Fruit fly (Drosophila melanogaster) whole organism, embryonic: ENCODE results near the gene CG12728.

Source experiments
- Abd-B ChIP-seq: fragments of 200-800 bp; sonication (Bioruptor generic); optimal IDR thresholded peaks from 2 replicates; lab custom pipeline; 2018; ENCODE audit warnings: missing biosample characterization, mild to moderate bottlenecking, missing genetic modification characterization, moderate library complexity
- BEAF-32 ChIP-seq: fragments of 200-800 bp; sonication (Bioruptor generic); optimal IDR thresholded peaks from 3 replicates; lab custom pipeline; 2017; ENCODE audit warnings: missing biosample characterization, missing genetic modification characterization, mild to moderate bottlenecking, moderate library complexity, missing genetic modification reagents
- BtbVII ChIP-seq: fragments of 200-800 bp; sonication (Bioruptor generic); optimal IDR thresholded peaks from 3 replicates; lab custom pipeline; 2017; ENCODE audit warnings: missing biosample characterization, mild to moderate bottlenecking, missing genetic modification characterization
- CG10565 ChIP-seq: fragments of 200-800 bp; sonication (Bioruptor generic); optimal IDR thresholded peaks from 3 replicates; lab custom pipeline; 2016; ENCODE audit warnings: missing biosample characterization, mild to moderate bottlenecking, missing genetic modification characterization
- CG12071 ChIP-seq: fragments of 200-800 bp; sonication (Bioruptor generic); optimal IDR thresholded peaks from 3 replicates; lab custom pipeline; 2018; ENCODE audit warnings: missing biosample characterization, mild to moderate bottlenecking, missing genetic modification characterization
- CG12744 ChIP-seq: fragments of 200-800 bp; sonication (Bioruptor generic); optimal IDR thresholded peaks from 2 replicates; lab custom pipeline; 2016; ENCODE audit warnings: missing biosample characterization, missing genetic modification characterization
- CG12769 ChIP-seq: fragments of 200-800 bp; sonication (Bioruptor generic); optimal IDR thresholded peaks from 2 replicates; lab custom pipeline; 2019; ENCODE audit warnings: missing biosample characterization, mild to moderate bottlenecking, missing genetic modification characterization, moderate library complexity
- CG13424 ChIP-seq: fragments of 200-800 bp; sonication (Bioruptor generic); optimal IDR thresholded peaks from 2 replicates; lab custom pipeline; 2019; ENCODE audit warnings: missing biosample characterization, mild to moderate bottlenecking, missing genetic modification characterization, moderate library complexity
- CG14014 ChIP-seq: fragments of 200-800 bp; sonication (Bioruptor generic); IDR thresholded peaks from 2 replicates; pipeline ENCODE4 v1.3.6; 2022; ENCODE audit warnings: missing biosample characterization, missing genetic modification characterization
- CG17186 ChIP-seq: fragments of 200-800 bp; sonication (Bioruptor generic); optimal IDR thresholded peaks from 3 replicates; lab custom pipeline; 2017; ENCODE audit warnings: missing biosample characterization, missing genetic modification reagents, missing genetic modification characterization
- CG17612 ChIP-seq: fragments of 200-800 bp; sonication (Bioruptor generic); IDR thresholded peaks from 2 replicates; pipeline ENCODE4 v1.3.6; 2022; ENCODE audit warnings: missing biosample characterization, missing genetic modification characterization
- CG17912 ChIP-seq: fragments of 200-800 bp; sonication (Bioruptor generic); optimal IDR thresholded peaks from 2 replicates; lab custom pipeline; 2018; ENCODE audit warnings: missing biosample characterization, mild to moderate bottlenecking, missing genetic modification characterization
- CG18476 ChIP-seq: fragments of 200-800 bp; sonication (Bioruptor generic); optimal IDR thresholded peaks from 2 replicates; lab custom pipeline; 2016; ENCODE audit warnings: missing biosample characterization, mild to moderate bottlenecking, missing genetic modification characterization
- CG2678 ChIP-seq: fragments of 200-800 bp; sonication (Bioruptor generic); optimal IDR thresholded peaks from 3 replicates; lab custom pipeline; 2019; ENCODE audit warnings: missing biosample characterization, mild to moderate bottlenecking, missing genetic modification characterization, moderate library complexity
- CG3065 ChIP-seq: fragments of 200-800 bp; sonication (Bioruptor generic); optimal IDR thresholded peaks from 2 replicates; lab custom pipeline; 2016; ENCODE audit warnings: missing biosample characterization, missing genetic modification characterization
- CG33213 ChIP-seq: fragments of 200-800 bp; sonication (Bioruptor generic); optimal IDR thresholded peaks from 3 replicates; lab custom pipeline; 2016; ENCODE audit warnings: missing biosample characterization, missing genetic modification characterization
- CG4707 ChIP-seq: fragments of 200-800 bp; sonication (Bioruptor generic); optimal IDR thresholded peaks from 2 replicates; lab custom pipeline; 2018; ENCODE audit warnings: missing biosample characterization, mild to moderate bottlenecking, missing genetic modification characterization, moderate library complexity
- CG6272 ChIP-seq: fragments of 200-800 bp; sonication (Bioruptor generic); IDR thresholded peaks from 2 replicates; pipeline ENCODE4 v1.3.6; 2022; ENCODE audit warnings: missing biosample characterization, missing genetic modification characterization
- CG7271 ChIP-seq: fragments of 200-800 bp; sonication (Bioruptor generic); optimal IDR thresholded peaks from 2 replicates; lab custom pipeline; 2018; ENCODE audit warnings: missing biosample characterization, mild to moderate bottlenecking, missing genetic modification characterization, moderate library complexity
- CG7928 ChIP-seq: fragments of 200-800 bp; sonication (Bioruptor generic); optimal IDR thresholded peaks from 2 replicates; lab custom pipeline; 2017; ENCODE audit warnings: missing biosample characterization, mild to moderate bottlenecking, missing genetic modification characterization
- CG8924 ChIP-seq: fragments of 200-800 bp; optimal IDR thresholded peaks from 3 replicates; lab custom pipeline; 2019; ENCODE audit warnings: missing biosample characterization, mild to moderate bottlenecking, missing genetic modification characterization, moderate library complexity
- CG9609 ChIP-seq: fragments of 200-800 bp; sonication (Bioruptor generic); optimal IDR thresholded peaks from 3 replicates; lab custom pipeline; 2016; ENCODE audit warnings: missing biosample characterization, missing genetic modification characterization
- CG9797 ChIP-seq: fragments of 200-800 bp; sonication (Bioruptor generic); optimal IDR thresholded peaks from 3 replicates; lab custom pipeline; 2018; ENCODE audit warnings: missing biosample characterization, mild to moderate bottlenecking, missing genetic modification characterization
- CTCF ChIP-seq: fragments of 200-800 bp; sonication (Bioruptor generic); optimal IDR thresholded peaks from 2 replicates; lab custom pipeline; 2017; ENCODE audit warnings: missing biosample characterization, mild to moderate bottlenecking, missing genetic modification characterization, moderate library complexity
- CoRest ChIP-seq: fragments of 200-800 bp; sonication (Bioruptor generic); optimal IDR thresholded peaks from 3 replicates; lab custom pipeline; 2018; ENCODE audit warnings: missing biosample characterization, mild to moderate bottlenecking, missing genetic modification characterization, moderate library complexity
- D19B ChIP-seq: fragments of 200-800 bp; sonication (Bioruptor generic); optimal IDR thresholded peaks from 2 replicates; lab custom pipeline; 2017; ENCODE audit warnings: missing biosample characterization, mild to moderate bottlenecking, missing genetic modification characterization
- Doc3 ChIP-seq: fragments of 200-800 bp; sonication (Bioruptor generic); IDR thresholded peaks from 3 replicates; pipeline ENCODE4 v1.3.6; 2022; ENCODE audit warnings: missing biosample characterization, missing genetic modification characterization; ENCODE audit not compliant: partially characterized antibody
- Fer3 ChIP-seq: fragments of 200-800 bp; sonication (Bioruptor generic); optimal IDR thresholded peaks from 2 replicates; lab custom pipeline; 2018; ENCODE audit warnings: missing biosample characterization, mild to moderate bottlenecking, missing genetic modification characterization, moderate library complexity
- Hmx ChIP-seq: fragments of 200-800 bp; sonication (Bioruptor generic); optimal IDR thresholded peaks from 2 replicates; lab custom pipeline; 2016; ENCODE audit warnings: missing biosample characterization, missing genetic modification characterization
- Jarid2 ChIP-seq: fragments of 200-800 bp; sonication (Bioruptor generic); optimal IDR thresholded peaks from 3 replicates; lab custom pipeline; 2017; ENCODE audit warnings: mild to moderate bottlenecking, missing biosample characterization, missing genetic modification reagents, missing genetic modification characterization
- Med ChIP-seq: fragments of 200-800 bp; sonication (Bioruptor generic); peaks from one replicate; lab custom pipeline; 2016; ENCODE audit warnings: missing biosample characterization, missing genetic modification characterization, mild to moderate bottlenecking, inconsistent platforms, moderate library complexity
- Xbp1 ChIP-seq: fragments of 200-800 bp; sonication (Bioruptor generic); optimal IDR thresholded peaks from 3 replicates; lab custom pipeline; 2016; ENCODE audit warnings: missing biosample characterization, mild to moderate bottlenecking, missing genetic modification characterization
- caup ChIP-seq: fragments of 200-800 bp; sonication (Bioruptor generic); optimal IDR thresholded peaks from 3 replicates; lab custom pipeline; 2017; ENCODE audit warnings: missing biosample characterization, mild to moderate bottlenecking, missing genetic modification characterization, moderate library complexity; ENCODE audit not compliant: severe bottlenecking
- dati ChIP-seq: fragments of 200-800 bp; sonication (Bioruptor generic); IDR thresholded peaks from 2 replicates; pipeline ENCODE4 v1.3.6; 2022; ENCODE audit warnings: missing biosample characterization, missing genetic modification characterization
- dmrt11E ChIP-seq: fragments of 200-800 bp; sonication (Bioruptor generic); optimal IDR thresholded peaks from 3 replicates; lab custom pipeline; 2018; ENCODE audit warnings: missing biosample characterization, mild to moderate bottlenecking, missing genetic modification characterization, moderate library complexity
- dysf ChIP-seq: fragments of 200-800 bp; sonication (Bioruptor generic); IDR thresholded peaks from 3 replicates; pipeline ENCODE4 v1.3.6; 2022; ENCODE audit warnings: missing biosample characterization, missing genetic modification characterization
- gro ChIP-seq: fragments of 200-800 bp; sonication (Bioruptor generic); optimal IDR thresholded peaks from 2 replicates; lab custom pipeline; 2016; ENCODE audit warnings: missing biosample characterization, missing genetic modification characterization
- gsb-n ChIP-seq: fragments of 200-800 bp; sonication (Bioruptor generic); optimal IDR thresholded peaks from 3 replicates; lab custom pipeline; 2018; ENCODE audit warnings: missing biosample characterization, mild to moderate bottlenecking, missing genetic modification characterization
- hth ChIP-seq: fragments of >200 bp; optimal IDR thresholded peaks from 2 replicates; lab custom pipeline; 2017; ENCODE audit warnings: inconsistent platforms
- ind ChIP-seq: fragments of 200-800 bp; sonication (Bioruptor generic); optimal IDR thresholded peaks from 3 replicates; lab custom pipeline; 2016; ENCODE audit warnings: missing biosample characterization, missing genetic modification characterization
- lov ChIP-seq, 2 experiments: fragments of 200-800 bp in 1 of 2; fragments of >200 bp in 1 of 2; sonication (Bioruptor generic) in 1 of 2; IDR thresholded peaks in 1 of 2; optimal IDR thresholded peaks in 1 of 2; 2 replicates in 1 of 2; 3 replicates in 1 of 2; pipeline versions ENCODE4 v1.3.6 to Lab custom; 2017 to 2022; ENCODE audit warnings: missing biosample characterization in 1 of 2, missing genetic modification characterization in 1 of 2
- maf-S ChIP-seq: fragments of 200-800 bp; sonication (Bioruptor generic); optimal IDR thresholded peaks from 2 replicates; lab custom pipeline; 2016; ENCODE audit warnings: missing biosample characterization, missing genetic modification characterization
- pan ChIP-seq, 4 experiments: fragments of >200 bp in 3 of 4; fragments of 200-800 bp in 1 of 4; sonication (Bioruptor generic) in 1 of 4; optimal IDR thresholded peaks in 3 of 4; IDR thresholded peaks in 1 of 4; 2 replicates each; pipeline versions ENCODE4 v1.3.6 to Lab custom; 2017 to 2022; ENCODE audit warnings: missing biosample characterization in 2 of 4, missing genetic modification characterization in 2 of 4, mixed read lengths in 1 of 4
- ranshi ChIP-seq: fragments of 200-800 bp; sonication (Bioruptor generic); IDR thresholded peaks from 2 replicates; pipeline ENCODE4 v1.3.6; 2022; ENCODE audit warnings: missing biosample characterization, missing genetic modification characterization
- rib ChIP-seq: fragments of 200-800 bp; sonication (Bioruptor generic); IDR thresholded peaks from 2 replicates; pipeline ENCODE4 v1.3.6; 2022; ENCODE audit warnings: missing biosample characterization, missing genetic modification characterization
- slbo ChIP-seq: fragments of 200-800 bp; sonication (Bioruptor generic); IDR thresholded peaks from 2 replicates; pipeline ENCODE4 v1.3.6; 2022; ENCODE audit warnings: missing biosample characterization, missing genetic modification characterization
- tgo ChIP-seq: fragments of 200-800 bp; sonication (Bioruptor generic); IDR thresholded peaks from 3 replicates; pipeline ENCODE4 v1.3.6; 2022; ENCODE audit warnings: missing biosample characterization, missing genetic modification characterization
- trem ChIP-seq: fragments of 200-800 bp; optimal IDR thresholded peaks from 3 replicates; lab custom pipeline; 2019; ENCODE audit warnings: missing biosample characterization, mild to moderate bottlenecking, missing genetic modification characterization, moderate library complexity
- wdn ChIP-seq: fragments of 200-800 bp; sonication (Bioruptor generic); IDR thresholded peaks from 2 replicates; pipeline ENCODE4 v1.3.6; 2022; ENCODE audit warnings: missing biosample characterization, missing genetic modification characterization
- wek ChIP-seq: fragments of 200-800 bp; sonication (Bioruptor generic); optimal IDR thresholded peaks from 3 replicates; lab custom pipeline; 2018; ENCODE audit warnings: missing biosample characterization, mild to moderate bottlenecking, missing genetic modification characterization, moderate library complexity
- zf30C ChIP-seq: fragments of 200-800 bp; sonication (Bioruptor generic); optimal IDR thresholded peaks from 3 replicates; lab custom pipeline; 2018; ENCODE audit warnings: missing biosample characterization, mild to moderate bottlenecking, missing genetic modification characterization

Gene CG12728

dm6 chrX:5992141-5992540 lies 49.7 kb downstream of the CG12728 start (continued):
- peak; percentile 11 for TF ChIP-seq CG13424 (tag; lab: Kevin White, UChicago)
- TF ChIP-seq Med (GFP tag; lab: Kevin White, UChicago), result peak; percentile 79
- TF ChIP-seq Hmx (GFP tag; lab: Kevin White, UChicago), result no peak
- TF ChIP-seq lov (optimal IDR thresholded peaks at IDR 0.05; lab: Kevin White, UChicago), result no peak
- TF ChIP-seq lov (GFP tag; IDR thresholded peaks at IDR 0.05; lab: Robert Waterston, UW), result no peak
- TF ChIP-seq CG14014 (GFP tag; lab: Robert Waterston, UW), result no peak
- TF ChIP-seq CoRest, result no peak
- TF ChIP-seq CG8924 (tag; lab: Kevin White, UChicago), result no peak
- TF ChIP-seq CG10565 (GFP tag; lab: Kevin White, UChicago), result no peak
- no peak for TF ChIP-seq CG18476 (GFP tag; lab: Kevin White, UChicago)
- no peak for TF ChIP-seq CG12744
- TF ChIP-seq wdn, result no peak
- no peak for TF ChIP-seq CG17612 (GFP tag; lab: Robert Waterston, UW)
- TF ChIP-seq Jarid2 (GFP tag; lab: Kevin White, UChicago), result no peak
- TF ChIP-seq CG33213 (GFP tag; lab: Kevin White, UChicago), result peak; percentile 22
- TF ChIP-seq CTCF, result peak; percentile 83
- no peak for TF ChIP-seq dmrt11E (tag; lab: Kevin White, UChicago)
- peak; percentile 26; the same call in 1 of the 2 replicates for TF ChIP-seq CG6272 (GFP tag; lab: Robert Waterston, UW)
- no peak for TF ChIP-seq tgo (GFP tag; lab: Robert Waterston, UW)
- no peak for TF ChIP-seq slbo (GFP tag; lab: Robert Waterston, UW)
- no peak for TF ChIP-seq zf30C
- no peak for TF ChIP-seq CG2678 (tag; lab: Kevin White, UChicago)
- no peak for TF ChIP-seq Fer3 (tag; lab: Kevin White, UChicago)
- no peak for TF ChIP-seq CG12071
- TF ChIP-seq CG7928, result no peak
- no peak for TF ChIP-seq dati (GFP tag; lab: Robert Waterston, UW)
- no peak for TF ChIP-seq caup (GFP tag; lab: Kevin White, UChicago)
- no peak for TF ChIP-seq CG17186 (GFP tag; lab: Kevin White, UChicago)
- TF ChIP-seq CG7271, result no peak
- TF ChIP-seq dysf (GFP tag; lab: Robert Waterston, UW), result no peak
- no peak for TF ChIP-seq BtbVII (GFP tag; lab: Kevin White, UChicago)
- no peak for TF ChIP-seq maf-S
- no peak for TF ChIP-seq wek (GFP tag; lab: Kevin White, UChicago)
- TF ChIP-seq BEAF-32 (GFP tag; lab: Kevin White, UChicago), result no peak
- TF ChIP-seq Xbp1 (GFP tag; lab: Kevin White, UChicago), result no peak
- TF ChIP-seq CG3065, result no peak
- no peak for TF ChIP-seq ind (GFP tag; lab: Kevin White, UChicago)
- no peak for TF ChIP-seq Abd-B
- TF ChIP-seq rib (GFP tag; lab: Robert Waterston, UW), result no peak
- TF ChIP-seq CG9797 (GFP tag; lab: Kevin White, UChicago), result no peak
- no peak for TF ChIP-seq Doc3 (GFP tag; lab: Robert Waterston, UW)
- no peak for TF ChIP-seq CG9609 (GFP tag; lab: Kevin White, UChicago)
- TF ChIP-seq CG12769, result no peak
- TF ChIP-seq D19B, result no peak
- no peak for TF ChIP-seq hth
- TF ChIP-seq gsb-n (tag; lab: Kevin White, UChicago), result peak; percentile 20
- TF ChIP-seq CG4707 (GFP tag; lab: Kevin White, UChicago), result peak; percentile 14
- TF ChIP-seq trem (tag; lab: Kevin White, UChicago), result peak; percentile 35
- TF ChIP-seq pan (optimal IDR thresholded peaks at IDR 0.05; lab: Kevin White, UChicago), result no peak
- TF ChIP-seq pan (GFP tag; optimal IDR thresholded peaks at IDR 0.05 in 1 of 2, IDR thresholded peaks at IDR 0.05 in 1 of 2), result peak in 1 of 2 experiments; percentile 25
- peak; percentile 12 for TF ChIP-seq CG17912
- TF ChIP-seq gro (GFP tag; lab: Kevin White, UChicago), result no peak
- TF ChIP-seq ranshi (GFP tag; lab: Robert Waterston, UW), result no peak
